Fruit fly (Drosophila melanogaster): ENCODE data around the gene CG18809.

The CG18809 gene

dm6 chrX:19744003-19744488 is at the start of gene CG18809, which contains the start of the genes COX6B, CG33932 and Rpp20 (continued):
- TF ChIP-seq CG31365 (tag; optimal IDR thresholded peaks at IDR 0.05) (no peak), CG2116 (GFP tag; optimal IDR thresholded peaks at IDR 0.05) (peak; percentile 66), ftz-f1 (GFP tag; optimal IDR thresholded peaks at IDR 0.05) (peak; percentile 73), ato (GFP tag; IDR thresholded peaks at IDR 0.05; ENCODE audit: partially characterized antibody) (peak; percentile 93), mirr (GFP tag; optimal IDR thresholded peaks at IDR 0.05) (peak; percentile 74), wdn (GFP tag; IDR thresholded peaks at IDR 0.05) (peak; percentile 66), E2f1 (GFP tag; IDR thresholded peaks at IDR 0.05) (no peak), CG17328 (GFP tag; IDR thresholded peaks at IDR 0.05) (peak; percentile 61), CG6175 (GFP tag; IDR thresholded peaks at IDR 0.05) (no peak), CG18619 (GFP tag; optimal IDR thresholded peaks at IDR 0.05) (peak; percentile 70), rib (GFP tag; IDR thresholded peaks at IDR 0.05) (peak; percentile 75; the same call in 1 of the 2 replicates), toy (GFP tag; IDR thresholded peaks at IDR 0.05) (no peak), D19B (GFP tag; optimal IDR thresholded peaks at IDR 0.05) (no peak), HLH54F (GFP tag; optimal IDR thresholded peaks at IDR 0.05) (peak; percentile 70), amos (GFP tag; IDR thresholded peaks at IDR 0.05; ENCODE audit: partially characterized antibody) (peak; percentile 99), klu (GFP tag; IDR thresholded peaks at IDR 0.05) (no peak), CG15479 (GFP tag; optimal IDR thresholded peaks at IDR 0.05) (peak; percentile 39), dmrt11E (tag; optimal IDR thresholded peaks at IDR 0.05) (no peak), CG31441 (GFP tag; IDR thresholded peaks at IDR 0.05) (no peak; the same call in 1 of the 2 replicates), mam (GFP tag; optimal IDR thresholded peaks at IDR 0.05) (peak; percentile 87), CG12769 (tag; optimal IDR thresholded peaks at IDR 0.05) (no peak), Med (GFP tag) (peak; percentile 96), Hand (GFP tag; optimal IDR thresholded peaks at IDR 0.05) (no peak), cwo (GFP tag; optimal IDR thresholded peaks at IDR 0.05) (no peak), B-H2 (GFP tag; optimal IDR thresholded peaks at IDR 0.05) (peak; percentile 79), CG6854 (GFP tag; optimal IDR thresholded peaks at IDR 0.05) (no peak), Opbp (GFP tag; IDR thresholded peaks at IDR 0.05; ENCODE audit: partially characterized antibody) (peak; percentile 98), CG17385 (GFP tag; optimal IDR thresholded peaks at IDR 0.05) (peak; percentile 42), CG3065 (GFP tag; optimal IDR thresholded peaks at IDR 0.05) (no peak), Mes4 (GFP tag; optimal IDR thresholded peaks at IDR 0.05) (peak; percentile 34), CG15073 (GFP tag; optimal IDR thresholded peaks at IDR 0.05) (no peak), NFAT (GFP tag; IDR thresholded peaks at IDR 0.05) (peak; percentile 72), fu2 (GFP tag; optimal IDR thresholded peaks at IDR 0.05) (peak; percentile 68), CG8924 (tag; optimal IDR thresholded peaks at IDR 0.05) (peak; percentile 52), CG7556 (GFP tag; optimal IDR thresholded peaks at IDR 0.05) (peak; percentile 3), Rx (GFP tag; IDR thresholded peaks at IDR 0.05) (peak; percentile 32; the same call in 1 of the 2 replicates), Hr3 (GFP tag; optimal IDR thresholded peaks at IDR 0.05) (peak; percentile 21), prd (optimal IDR thresholded peaks at IDR 0.05) (no peak), prd (GFP tag; IDR thresholded peaks at IDR 0.05) (peak; percentile 40; the same call in 1 of the 3 replicates), Mrtf (GFP tag; IDR thresholded peaks at IDR 0.05) (0 out of 3 replicates have a peak, but pooled peaks have one; percentile 45), CG14965 (GFP tag; optimal IDR thresholded peaks at IDR 0.05; ENCODE audit: borderline replicate concordance) (no peak), CG12155 (GFP tag; optimal IDR thresholded peaks at IDR 0.05) (peak; percentile 95), C15 (GFP tag; IDR thresholded peaks at IDR 0.05) (no peak), Tbp (GFP tag; optimal IDR thresholded peaks at IDR 0.05) (no peak), maf-S (GFP tag; optimal IDR thresholded peaks at IDR 0.05) (peak; percentile 71), NfI (GFP tag; optimal IDR thresholded peaks at IDR 0.05) (peak; percentile 68), danr (GFP tag; IDR thresholded peaks at IDR 0.05) (no peak), lilli (GFP tag; optimal IDR thresholded peaks at IDR 0.05) (peak; percentile 77), CG9437 (GFP tag; optimal IDR thresholded peaks at IDR 0.05) (no peak), CG15514 (GFP tag; optimal IDR thresholded peaks at IDR 0.05) (peak; percentile 89), Trl (optimal IDR thresholded peaks at IDR 0.05) (no peak), Trl (GFP tag; optimal IDR thresholded peaks at IDR 0.05) (peak; percentile 83)

Measured in whole organism, embryonic.